Fruit fly (Drosophila melanogaster) whole organism, embryonic: ENCODE data around the gene CG7907.
A peak's percentile ranks its signal among the peaks of the same experiment; 100 is the strongest.

Experiments used
- Abd-B ChIP-seq: fragments of 200-800 bp; sonication (Bioruptor generic); optimal IDR thresholded peaks from 2 replicates; lab custom pipeline; 2018; ENCODE audit warnings: missing biosample characterization, mild to moderate bottlenecking, missing genetic modification characterization, moderate library complexity
- Atf-2 ChIP-seq: fragments of 200-800 bp; sonication (Bioruptor generic); optimal IDR thresholded peaks from 2 replicates; lab custom pipeline; 2016; ENCODE audit warnings: missing biosample characterization, missing genetic modification characterization
- B-H2 ChIP-seq: fragments of 200-800 bp; sonication (Bioruptor generic); optimal IDR thresholded peaks from 2 replicates; lab custom pipeline; 2018; ENCODE audit warnings: missing biosample characterization, mild to moderate bottlenecking, missing genetic modification characterization
- CG10565 ChIP-seq: fragments of 200-800 bp; sonication (Bioruptor generic); optimal IDR thresholded peaks from 3 replicates; lab custom pipeline; 2016; ENCODE audit warnings: missing biosample characterization, mild to moderate bottlenecking, missing genetic modification characterization
- CG10654 ChIP-seq: fragments of 200-800 bp; sonication (Bioruptor generic); optimal IDR thresholded peaks from 2 replicates; lab custom pipeline; 2016; ENCODE audit warnings: missing biosample characterization, missing genetic modification characterization
- CG11504 ChIP-seq: fragments of 200-800 bp; sonication (Bioruptor generic); optimal IDR thresholded peaks from 3 replicates; lab custom pipeline; 2019; ENCODE audit warnings: missing biosample characterization, mild to moderate bottlenecking, missing genetic modification characterization, moderate library complexity
- CG11560 ChIP-seq: fragments of 200-800 bp; sonication (Bioruptor generic); IDR thresholded peaks from 3 replicates; pipeline ENCODE4 v1.3.6; 2022; ENCODE audit warnings: missing biosample characterization, missing genetic modification characterization
- CG14965 ChIP-seq: fragments of 200-800 bp; sonication (Bioruptor generic); optimal IDR thresholded peaks from 2 replicates; lab custom pipeline; 2016; ENCODE audit warnings: missing biosample characterization, missing genetic modification characterization, borderline replicate concordance
- CG1647 ChIP-seq: fragments of 200-800 bp; sonication (Bioruptor generic); optimal IDR thresholded peaks from 3 replicates; lab custom pipeline; 2016; ENCODE audit warnings: missing biosample characterization, missing genetic modification characterization
- CG16815 ChIP-seq: fragments of 200-800 bp; sonication (Bioruptor generic); optimal IDR thresholded peaks from 3 replicates; lab custom pipeline; 2017; ENCODE audit warnings: missing biosample characterization, mild to moderate bottlenecking, missing genetic modification characterization
- CG17612 ChIP-seq: fragments of 200-800 bp; sonication (Bioruptor generic); IDR thresholded peaks from 2 replicates; pipeline ENCODE4 v1.3.6; 2022; ENCODE audit warnings: missing biosample characterization, missing genetic modification characterization
- CG17802 ChIP-seq: fragments of 200-800 bp; sonication (Bioruptor generic); optimal IDR thresholded peaks from 2 replicates; lab custom pipeline; 2018; ENCODE audit warnings: missing biosample characterization, mild to moderate bottlenecking, missing genetic modification characterization, moderate library complexity
- CG18262 ChIP-seq: fragments of 200-800 bp; optimal IDR thresholded peaks from 3 replicates; lab custom pipeline; 2019; ENCODE audit warnings: missing biosample characterization, mild to moderate bottlenecking, missing genetic modification characterization, moderate library complexity
- CG1832 ChIP-seq: fragments of 200-800 bp; sonication (Bioruptor generic); optimal IDR thresholded peaks from 2 replicates; lab custom pipeline; 2017; ENCODE audit warnings: missing biosample characterization, mild to moderate bottlenecking, missing genetic modification characterization, inconsistent platforms
- CG32767 ChIP-seq: fragments of 200-800 bp; sonication (Bioruptor generic); IDR thresholded peaks from 2 replicates; pipeline ENCODE4 v1.3.6; 2022; ENCODE audit warnings: missing biosample characterization, missing genetic modification characterization
- CG3847 ChIP-seq: fragments of 200-800 bp; sonication (Bioruptor generic); IDR thresholded peaks from 2 replicates; pipeline ENCODE4 v1.3.6; 2022; ENCODE audit warnings: missing biosample characterization, missing genetic modification characterization
- CG4820 ChIP-seq: fragments of 200-800 bp; sonication (Bioruptor generic); optimal IDR thresholded peaks from 3 replicates; lab custom pipeline; 2016; ENCODE audit warnings: missing biosample characterization, missing genetic modification characterization
- CG9609 ChIP-seq: fragments of 200-800 bp; sonication (Bioruptor generic); optimal IDR thresholded peaks from 3 replicates; lab custom pipeline; 2016; ENCODE audit warnings: missing biosample characterization, missing genetic modification characterization
- CTCF ChIP-seq: fragments of 200-800 bp; sonication (Bioruptor generic); optimal IDR thresholded peaks from 2 replicates; lab custom pipeline; 2017; ENCODE audit warnings: missing biosample characterization, mild to moderate bottlenecking, missing genetic modification characterization, moderate library complexity
- Doc3 ChIP-seq: fragments of 200-800 bp; sonication (Bioruptor generic); IDR thresholded peaks from 3 replicates; pipeline ENCODE4 v1.3.6; 2022; ENCODE audit warnings: missing biosample characterization, missing genetic modification characterization; ENCODE audit not compliant: partially characterized antibody
- Eip74EF ChIP-seq, 2 experiments: fragments of 200-800 bp in 1 of 2; fragments of >200 bp in 1 of 2; sonication (Bioruptor generic) in 1 of 2; optimal IDR thresholded peaks; 2 replicates each; lab custom pipeline; 2017 to 2019; ENCODE audit warnings: missing biosample characterization in 2 of 2, missing genetic modification characterization in 2 of 2, mild to moderate bottlenecking in 1 of 2, moderate library complexity in 1 of 2
- Hey ChIP-seq: fragments of 200-800 bp; sonication (Bioruptor generic); optimal IDR thresholded peaks from 3 replicates; lab custom pipeline; 2018; ENCODE audit warnings: missing biosample characterization, mild to moderate bottlenecking, missing genetic modification characterization
- Hsf ChIP-seq: fragments of 200-800 bp; sonication (Bioruptor generic); optimal IDR thresholded peaks from 3 replicates; lab custom pipeline; 2016; ENCODE audit warnings: missing biosample characterization, missing genetic modification characterization
- Med ChIP-seq: fragments of 200-800 bp; sonication (Bioruptor generic); peaks from one replicate; lab custom pipeline; 2016; ENCODE audit warnings: missing biosample characterization, missing genetic modification characterization, mild to moderate bottlenecking, inconsistent platforms, moderate library complexity
- NC2β ChIP-seq: fragments of 200-800 bp; sonication (Bioruptor generic); optimal IDR thresholded peaks from 2 replicates; lab custom pipeline; 2016; ENCODE audit warnings: missing biosample characterization, missing genetic modification characterization
- Oli ChIP-seq: fragments of 200-800 bp; sonication (Bioruptor generic); optimal IDR thresholded peaks from 2 replicates; lab custom pipeline; 2018; ENCODE audit warnings: missing biosample characterization, mild to moderate bottlenecking, missing genetic modification characterization, moderate library complexity
- Ravus ChIP-seq: fragments of 200-800 bp; sonication (Bioruptor generic); IDR thresholded peaks from 2 replicates; pipeline ENCODE4 v1.3.6; 2022; ENCODE audit warnings: missing biosample characterization, missing genetic modification characterization
- Side ChIP-seq: fragments of 200-800 bp; sonication (Bioruptor generic); optimal IDR thresholded peaks from 2 replicates; lab custom pipeline; 2016; ENCODE audit warnings: missing biosample characterization, missing genetic modification characterization
- Vsx1 ChIP-seq: fragments of 200-800 bp; sonication (Bioruptor generic); optimal IDR thresholded peaks from 2 replicates; lab custom pipeline; 2017; ENCODE audit warnings: missing biosample characterization, mild to moderate bottlenecking, missing genetic modification characterization, missing genetic modification reagents
- amos ChIP-seq: fragments of 200-800 bp; sonication (Bioruptor generic); IDR thresholded peaks from 2 replicates; pipeline ENCODE4 v1.3.6; 2022; ENCODE audit warnings: missing biosample characterization, missing genetic modification characterization; ENCODE audit not compliant: partially characterized antibody
- az2 ChIP-seq: fragments of 200-800 bp; sonication (Bioruptor generic); optimal IDR thresholded peaks from 3 replicates; lab custom pipeline; 2016; ENCODE audit warnings: missing biosample characterization, missing genetic modification characterization
- bsh ChIP-seq, 2 experiments: fragments of 200-800 bp; sonication (Bioruptor generic); optimal IDR thresholded peaks; 2 replicates each; lab custom pipeline; 2017 to 2018; ENCODE audit warnings: mild to moderate bottlenecking in 2 of 2, missing biosample characterization in 2 of 2, missing genetic modification characterization in 2 of 2, moderate library complexity in 1 of 2
- ci ChIP-seq: fragments of 200-800 bp; sonication (Bioruptor generic); IDR thresholded peaks from 3 replicates; pipeline ENCODE4 v1.3.6; 2022; ENCODE audit warnings: missing biosample characterization, missing genetic modification characterization
- dimm ChIP-seq: fragments of 200-800 bp; sonication (Bioruptor generic); IDR thresholded peaks from 2 replicates; pipeline ENCODE4 v1.3.6; 2022; ENCODE audit warnings: missing biosample characterization, missing genetic modification characterization
- disco-r ChIP-seq: fragments of 200-800 bp; sonication (Bioruptor generic); optimal IDR thresholded peaks from 2 replicates; lab custom pipeline; 2016; ENCODE audit warnings: missing biosample characterization, missing genetic modification characterization
- dysf ChIP-seq: fragments of 200-800 bp; sonication (Bioruptor generic); IDR thresholded peaks from 3 replicates; pipeline ENCODE4 v1.3.6; 2022; ENCODE audit warnings: missing biosample characterization, missing genetic modification characterization
- eve ChIP-seq, 2 experiments: fragments of >200 bp; optimal IDR thresholded peaks; 2 replicates each; lab custom pipeline; 2017; ENCODE audit warnings: missing biosample characterization in 2 of 2, missing genetic modification characterization in 2 of 2
- fd64A ChIP-seq: fragments of 200-800 bp; sonication (Bioruptor generic); optimal IDR thresholded peaks from 3 replicates; lab custom pipeline; 2018; ENCODE audit warnings: missing biosample characterization, mild to moderate bottlenecking, missing genetic modification characterization
- gfzf ChIP-seq: fragments of 200-800 bp; sonication (Bioruptor generic); optimal IDR thresholded peaks from 2 replicates; lab custom pipeline; 2016; ENCODE audit warnings: missing biosample characterization, mild to moderate bottlenecking, missing genetic modification characterization, moderate library complexity
- grn ChIP-seq: fragments of 200-800 bp; sonication (Bioruptor generic); optimal IDR thresholded peaks from 3 replicates; lab custom pipeline; 2017; ENCODE audit warnings: missing biosample characterization, missing genetic modification characterization
- gsb ChIP-seq: fragments of 200-800 bp; sonication (Bioruptor generic); IDR thresholded peaks from 2 replicates; pipeline ENCODE4 v1.3.6; 2022; ENCODE audit warnings: missing biosample characterization, missing genetic modification characterization
- her ChIP-seq: fragments of 200-800 bp; sonication (Bioruptor generic); optimal IDR thresholded peaks from 2 replicates; lab custom pipeline; 2016; ENCODE audit warnings: missing biosample characterization, missing genetic modification characterization
- hkb ChIP-seq, 2 experiments: fragments of 200-800 bp in 1 of 2; fragments of >200 bp in 1 of 2; sonication (Bioruptor generic) in 1 of 2; IDR thresholded peaks in 1 of 2; optimal IDR thresholded peaks in 1 of 2; 2 replicates each; pipeline versions ENCODE4 v1.3.6 to Lab custom; 2017 to 2022; ENCODE audit warnings: missing biosample characterization in 1 of 2, missing genetic modification characterization in 1 of 2
- klu ChIP-seq: fragments of 200-800 bp; sonication (Bioruptor generic); IDR thresholded peaks from 2 replicates; pipeline ENCODE4 v1.3.6; 2022; ENCODE audit warnings: missing biosample characterization, missing genetic modification characterization
- nerfin-1 ChIP-seq: fragments of 200-800 bp; sonication (Bioruptor generic); optimal IDR thresholded peaks from 3 replicates; lab custom pipeline; 2019; ENCODE audit warnings: missing biosample characterization, mild to moderate bottlenecking, missing genetic modification characterization, moderate library complexity
- sens ChIP-seq: fragments of 200-800 bp; sonication (Bioruptor generic); peaks from one replicate; lab custom pipeline; 2016; ENCODE audit warnings: missing biosample characterization, missing genetic modification characterization
- slbo ChIP-seq: fragments of 200-800 bp; sonication (Bioruptor generic); IDR thresholded peaks from 2 replicates; pipeline ENCODE4 v1.3.6; 2022; ENCODE audit warnings: missing biosample characterization, missing genetic modification characterization
- sob ChIP-seq: fragments of 200-800 bp; sonication (Bioruptor generic); IDR thresholded peaks from 2 replicates; pipeline ENCODE4 v1.3.6; 2022; ENCODE audit warnings: missing biosample characterization, missing genetic modification characterization
- tna ChIP-seq: fragments of 200-800 bp; sonication (Bioruptor generic); IDR thresholded peaks from 2 replicates; pipeline ENCODE4 v1.3.6; 2022; ENCODE audit warnings: missing biosample characterization, missing genetic modification characterization; ENCODE audit not compliant: partially characterized antibody
- vvl ChIP-seq: fragments of 200-800 bp; sonication (Bioruptor generic); IDR thresholded peaks from 2 replicates; pipeline ENCODE4 v1.3.6; 2022; ENCODE audit warnings: missing biosample characterization, missing genetic modification characterization
- wdn ChIP-seq: fragments of 200-800 bp; sonication (Bioruptor generic); IDR thresholded peaks from 2 replicates; pipeline ENCODE4 v1.3.6; 2022; ENCODE audit warnings: missing biosample characterization, missing genetic modification characterization
- zf30C ChIP-seq: fragments of 200-800 bp; sonication (Bioruptor generic); optimal IDR thresholded peaks from 3 replicates; lab custom pipeline; 2018; ENCODE audit warnings: missing biosample characterization, mild to moderate bottlenecking, missing genetic modification characterization

CG7907 gene

dm6 chr3R:21406708-21407107 is 3.2 kb downstream of the CG7907 start (continued):
- TF ChIP-seq grn (GFP tag; lab: Kevin White, UChicago) (no peak), ci (GFP tag; lab: Robert Waterston, UW) (no peak), CG17612 (GFP tag; lab: Robert Waterston, UW) (no peak), CG4820 (GFP tag; lab: Kevin White, UChicago) (no peak), CG14965 (GFP tag; lab: Kevin White, UChicago) (no peak), CG10565 (GFP tag; lab: Kevin White, UChicago) (no peak), CG11560 (tag; lab: Robert Waterston, UW) (peak; percentile 99), CG3847 (GFP tag; lab: Robert Waterston, UW) (no peak), Atf-2 (no peak), Oli (no peak), eve (GFP tag; optimal IDR thresholded peaks at IDR 0.05; lab: Kevin White, UChicago) (no peak), CG18262 (no peak), B-H2 (GFP tag; lab: Kevin White, UChicago) (no peak), Vsx1 (GFP tag; lab: Kevin White, UChicago) (no peak), Eip74EF (GFP tag; optimal IDR thresholded peaks at IDR 0.05; lab: Kevin White, UChicago) (no peak), dysf (no peak), slbo (GFP tag; lab: Robert Waterston, UW) (no peak), CG1832 (GFP tag; lab: Kevin White, UChicago) (no peak), Hey (tag; lab: Kevin White, UChicago) (no peak), dimm (GFP tag; lab: Robert Waterston, UW) (no peak), gfzf (GFP tag; lab: Kevin White, UChicago) (peak; percentile 55), CG32767 (GFP tag; lab: Robert Waterston, UW) (no peak), az2 (no peak), NC2β (GFP tag; lab: Kevin White, UChicago) (no peak), klu (no peak), wdn (no peak), tna (peak; percentile 9; the same call in 1 of the 2 replicates), CG9609 (GFP tag; lab: Kevin White, UChicago) (no peak), CG11504 (no peak), CG17802 (no peak), sob (GFP tag; lab: Robert Waterston, UW) (no peak), zf30C (GFP tag; lab: Kevin White, UChicago) (no peak), gsb (GFP tag; lab: Robert Waterston, UW) (no peak), Doc3 (GFP tag; lab: Robert Waterston, UW) (peak; percentile 60), Hsf (GFP tag; lab: Kevin White, UChicago) (no peak), bsh (GFP tag; optimal IDR thresholded peaks at IDR 0.05; lab: Kevin White, UChicago) (no peak), CTCF (GFP tag; lab: Kevin White, UChicago) (peak; percentile 75), Abd-B (GFP tag; lab: Kevin White, UChicago) (no peak), disco-r (GFP tag; lab: Kevin White, UChicago) (no peak), nerfin-1 (tag; lab: Kevin White, UChicago) (no peak), amos (GFP tag; lab: Robert Waterston, UW) (peak; percentile 71), Ravus (no peak), her (GFP tag; lab: Kevin White, UChicago) (no peak), sens (GFP tag; lab: Kevin White, UChicago) (peak; percentile 61), CG1647 (no peak), fd64A (GFP tag; lab: Kevin White, UChicago) (no peak), Med (GFP tag; lab: Kevin White, UChicago) (no peak), CG10654 (GFP tag; lab: Kevin White, UChicago) (no peak), CG16815 (GFP tag; lab: Kevin White, UChicago) (no peak), Side (GFP tag; lab: Kevin White, UChicago) (no peak), vvl (no peak), hkb (optimal IDR thresholded peaks at IDR 0.05; lab: Kevin White, UChicago) (no peak), hkb (GFP tag; IDR thresholded peaks at IDR 0.05; lab: Robert Waterston, UW) (no peak)
